Fruit fly (Drosophila melanogaster): Measurements from ENCODE around the gene CG7582.

The CG7582 gene

dm6 chr3R:29690539-29690852 is 8.4 kb upstream of the CG7582 start:
- no peak for TF ChIP-seq insv (optimal IDR thresholded peaks at IDR 0.05)
- no peak for TF ChIP-seq ttk (optimal IDR thresholded peaks at IDR 0.05)

dm6 chr3R:29689833-29690538 is 7.9 kb upstream of the CG7582 start:
- no peak for TF ChIP-seq insv (optimal IDR thresholded peaks at IDR 0.05)
- TF ChIP-seq Sin3A (optimal IDR thresholded peaks at IDR 0.05) = no peak
- no peak for TF ChIP-seq Myc (optimal IDR thresholded peaks at IDR 0.05)
- no peak for TF ChIP-seq psq (optimal IDR thresholded peaks at IDR 0.05)
- TF ChIP-seq h (optimal IDR thresholded peaks at IDR 0.05) = no peak
- TF ChIP-seq ttk (optimal IDR thresholded peaks at IDR 0.05) = no peak

dm6 chr3R:29689211-29689610 is 7.1 kb upstream of the CG7582 start, which contains the start of gene Obp99c:
Obp99c (minus strand) TSS chr3R:29689311.
- TF ChIP-seq Myc (optimal IDR thresholded peaks at IDR 0.05) (no peak), Sin3A (optimal IDR thresholded peaks at IDR 0.05) (no peak), insv (optimal IDR thresholded peaks at IDR 0.05) (no peak), ttk (optimal IDR thresholded peaks at IDR 0.05) (no peak), psq (optimal IDR thresholded peaks at IDR 0.05) (no peak), h (optimal IDR thresholded peaks at IDR 0.05) (no peak)

dm6 chr3R:29686698-29687097 is 4.6 kb upstream of the CG7582 start:
- TF ChIP-seq psq (optimal IDR thresholded peaks at IDR 0.05) (no peak), ttk (optimal IDR thresholded peaks at IDR 0.05) (no peak), Myc (optimal IDR thresholded peaks at IDR 0.05) (no peak), insv (optimal IDR thresholded peaks at IDR 0.05) (no peak), h (optimal IDR thresholded peaks at IDR 0.05) (no peak), Sin3A (optimal IDR thresholded peaks at IDR 0.05) (no peak)

dm6 chr3R:29681241-29681640 is 837 bp downstream of the CG7582 start:
- TF ChIP-seq insv (optimal IDR thresholded peaks at IDR 0.05) (no peak), Sin3A (optimal IDR thresholded peaks at IDR 0.05) (no peak), psq (optimal IDR thresholded peaks at IDR 0.05) (no peak), Myc (optimal IDR thresholded peaks at IDR 0.05) (no peak)

dm6 chr3R:29675333-29675732 is 6.7 kb downstream of the CG7582 start, which contains the start of the genes Bub3 and Cap-D2:
Bub3 (minus strand) TSS chr3R:29675421.
Cap-D2 (plus strand) TSS chr3R:29675651.
- TF ChIP-seq insv (optimal IDR thresholded peaks at IDR 0.05) = no peak
- TF ChIP-seq h (optimal IDR thresholded peaks at IDR 0.05) = no peak
- TF ChIP-seq ttk (optimal IDR thresholded peaks at IDR 0.05) = no peak
- TF ChIP-seq Sin3A (optimal IDR thresholded peaks at IDR 0.05) = no peak
- TF ChIP-seq Myc (optimal IDR thresholded peaks at IDR 0.05) = no peak
- TF ChIP-seq psq (optimal IDR thresholded peaks at IDR 0.05) = no peak

dm6 chr3R:29672156-29672555 is 9.9 kb downstream of the CG7582 start, which contains the start of gene ppk19:
ppk19 (plus strand) TSS chr3R:29672456.
- no peak for TF ChIP-seq Myc (optimal IDR thresholded peaks at IDR 0.05)
- TF ChIP-seq ttk (optimal IDR thresholded peaks at IDR 0.05) = no peak
- TF ChIP-seq psq (optimal IDR thresholded peaks at IDR 0.05) = no peak
- no peak for TF ChIP-seq h (optimal IDR thresholded peaks at IDR 0.05)
- TF ChIP-seq Sin3A (optimal IDR thresholded peaks at IDR 0.05) = no peak

- TF ChIP-seq Myc (optimal IDR thresholded peaks at IDR 0.05) (no peak), h (optimal IDR thresholded peaks at IDR 0.05) (no peak), ttk (optimal IDR thresholded peaks at IDR 0.05) (no peak)
Observed at dm6 chr3R:29671060-29671707, 10.9 kb downstream of the CG7582 start, which contains the start of gene Obp99a. Obp99a (plus strand) TSS chr3R:29671657.

dm6 chr3R:29668777-29669176 is 13.3 kb downstream of the CG7582 start, which contains the start of the genes ppk20 and ppk30:
ppk20 (minus strand) TSS chr3R:29668877.
ppk30 (plus strand) TSS chr3R:29669149.
- no peak for TF ChIP-seq ttk (optimal IDR thresholded peaks at IDR 0.05)
- no peak for TF ChIP-seq Sin3A (optimal IDR thresholded peaks at IDR 0.05)
- no peak for TF ChIP-seq h (optimal IDR thresholded peaks at IDR 0.05)
- no peak for TF ChIP-seq psq (optimal IDR thresholded peaks at IDR 0.05)
- no peak for TF ChIP-seq Myc (optimal IDR thresholded peaks at IDR 0.05)
- TF ChIP-seq insv (optimal IDR thresholded peaks at IDR 0.05) = no peak

- TF ChIP-seq ttk (optimal IDR thresholded peaks at IDR 0.05) (no peak), Sin3A (optimal IDR thresholded peaks at IDR 0.05) (no peak), Myc (optimal IDR thresholded peaks at IDR 0.05) (no peak)
Observed at dm6 chr3R:29664183-29664829, 17.8 kb downstream of the CG7582 start, which contains the start of gene ppk21. ppk21 (plus strand) TSS chr3R:29664779.

dm6 chr3R:29659950-29660349 is 22.1 kb downstream of the CG7582 start, which contains the start of gene Dop1R2:
Dop1R2 (minus strand) TSS chr3R:29659984.
- TF ChIP-seq Sin3A (optimal IDR thresholded peaks at IDR 0.05) = no peak
- TF ChIP-seq psq (optimal IDR thresholded peaks at IDR 0.05) = no peak
- no peak for TF ChIP-seq ttk (optimal IDR thresholded peaks at IDR 0.05)
- TF ChIP-seq Myc (optimal IDR thresholded peaks at IDR 0.05) = no peak
- TF ChIP-seq insv (optimal IDR thresholded peaks at IDR 0.05) = no peak
- no peak for TF ChIP-seq h (optimal IDR thresholded peaks at IDR 0.05)

- TF ChIP-seq Sin3A (optimal IDR thresholded peaks at IDR 0.05) (no peak), h (optimal IDR thresholded peaks at IDR 0.05) (no peak), ttk (optimal IDR thresholded peaks at IDR 0.05) (no peak), Myc (optimal IDR thresholded peaks at IDR 0.05) (no peak), psq (optimal IDR thresholded peaks at IDR 0.05) (no peak), insv (optimal IDR thresholded peaks at IDR 0.05) (no peak)
Observed at dm6 chr3R:29651488-29651887, 30.6 kb downstream of the CG7582 start.
